Fruit fly (Drosophila melanogaster) whole organism, prepupa: ENCODE results near the gene simj.

Experiments
- CG10631 ChIP-seq: fragments of 200-800 bp; sonication (Bioruptor generic); optimal IDR thresholded peaks from 2 replicates; lab custom pipeline; 2016; ENCODE audit warnings: missing biosample characterization, missing genetic modification characterization
- CG10669 ChIP-seq: fragments of 200-800 bp; sonication (Bioruptor generic); optimal IDR thresholded peaks from 3 replicates; lab custom pipeline; 2018; ENCODE audit warnings: missing biosample characterization, mild to moderate bottlenecking, missing genetic modification characterization, moderate library complexity
- CG11294 ChIP-seq: fragments of 200-800 bp; sonication (Bioruptor generic); IDR thresholded peaks from 2 replicates; pipeline ENCODE4 v1.3.6; 2022; ENCODE audit warnings: missing biosample characterization, missing genetic modification characterization
- CG11762 ChIP-seq: fragments of 200-800 bp; sonication (Bioruptor generic); optimal IDR thresholded peaks from 3 replicates; lab custom pipeline; 2016; ENCODE audit warnings: missing biosample characterization, missing genetic modification characterization; ENCODE audit not compliant: insufficient read depth
- CG11902 ChIP-seq: fragments of 200-800 bp; sonication (Bioruptor generic); optimal IDR thresholded peaks from 3 replicates; lab custom pipeline; 2016; ENCODE audit warnings: missing biosample characterization, missing genetic modification characterization
- CG1621 ChIP-seq: fragments of 200-800 bp; sonication (Bioruptor generic); optimal IDR thresholded peaks from 3 replicates; lab custom pipeline; 2018; ENCODE audit warnings: missing biosample characterization, mild to moderate bottlenecking, missing genetic modification characterization
- CG3032 ChIP-seq: fragments of 200-800 bp; optimal IDR thresholded peaks from 2 replicates; lab custom pipeline; 2019; ENCODE audit warnings: missing biosample characterization, mild to moderate bottlenecking, missing genetic modification characterization, moderate library complexity
- CG31627 ChIP-seq: fragments of 200-800 bp; sonication (Bioruptor generic); optimal IDR thresholded peaks from 3 replicates; lab custom pipeline; 2016; ENCODE audit warnings: missing biosample characterization, missing genetic modification characterization
- CG32006 ChIP-seq: fragments of 200-800 bp; sonication (Bioruptor generic); optimal IDR thresholded peaks from 3 replicates; lab custom pipeline; 2017; ENCODE audit warnings: missing biosample characterization, mild to moderate bottlenecking, missing genetic modification characterization
- CG34406 ChIP-seq: fragments of 200-800 bp; sonication (Bioruptor generic); optimal IDR thresholded peaks from 3 replicates; lab custom pipeline; 2016; ENCODE audit warnings: missing biosample characterization, missing genetic modification characterization
- CG6163 ChIP-seq: fragments of 200-800 bp; sonication (Bioruptor generic); IDR thresholded peaks from 3 replicates; pipeline ENCODE4 v1.3.6; 2022; ENCODE audit warnings: missing biosample characterization, missing genetic modification characterization
- CG6276 ChIP-seq: fragments of 200-800 bp; sonication (Bioruptor generic); optimal IDR thresholded peaks from 2 replicates; lab custom pipeline; 2017; ENCODE audit warnings: missing biosample characterization, mild to moderate bottlenecking, missing genetic modification characterization
- CG6792 ChIP-seq: fragments of 200-800 bp; sonication (Bioruptor generic); optimal IDR thresholded peaks from 3 replicates; lab custom pipeline; 2016; ENCODE audit warnings: missing biosample characterization, missing genetic modification characterization
- CG6808 ChIP-seq: fragments of 200-800 bp; sonication (Bioruptor generic); optimal IDR thresholded peaks from 3 replicates; lab custom pipeline; 2017; ENCODE audit warnings: missing biosample characterization, missing genetic modification characterization, mild to moderate bottlenecking, moderate library complexity, missing genetic modification reagents
- CG6854 ChIP-seq: fragments of 200-800 bp; sonication (Bioruptor generic); optimal IDR thresholded peaks from 2 replicates; lab custom pipeline; 2017; ENCODE audit warnings: missing biosample characterization, mild to moderate bottlenecking, missing genetic modification characterization
- CG7368 ChIP-seq: fragments of 200-800 bp; sonication (Bioruptor generic); optimal IDR thresholded peaks from 3 replicates; lab custom pipeline; 2016; ENCODE audit warnings: missing biosample characterization, missing genetic modification characterization
- CG8119 ChIP-seq: fragments of 200-800 bp; sonication (Bioruptor generic); IDR thresholded peaks from 3 replicates; pipeline ENCODE4 v1.3.6; 2022; ENCODE audit warnings: missing biosample characterization, missing genetic modification characterization
- CG8319 ChIP-seq: fragments of 200-800 bp; sonication (Bioruptor generic); optimal IDR thresholded peaks from 3 replicates; lab custom pipeline; 2016; ENCODE audit warnings: missing biosample characterization, missing genetic modification characterization
- CG8632 ChIP-seq: fragments of 200-800 bp; sonication (Bioruptor generic); optimal IDR thresholded peaks from 3 replicates; lab custom pipeline; 2016; ENCODE audit warnings: missing biosample characterization, missing genetic modification characterization
- Eip75B ChIP-seq: fragments of 200-800 bp; sonication (Bioruptor generic); optimal IDR thresholded peaks from 3 replicates; lab custom pipeline; 2016; ENCODE audit warnings: missing biosample characterization, missing genetic modification characterization
- Eip78C ChIP-seq: fragments of 200-800 bp; sonication (Bioruptor generic); peaks from one replicate; lab custom pipeline; 2016; ENCODE audit warnings: missing biosample characterization, missing genetic modification characterization
- Eip93F ChIP-seq: fragments of 200-800 bp; sonication (Bioruptor generic); optimal IDR thresholded peaks from 2 replicates; lab custom pipeline; 2016; ENCODE audit warnings: missing biosample characterization, mild to moderate bottlenecking, missing genetic modification characterization
- Ets21C ChIP-seq: fragments of 200-800 bp; sonication (Bioruptor generic); optimal IDR thresholded peaks from 3 replicates; lab custom pipeline; 2016; ENCODE audit warnings: missing biosample characterization, missing genetic modification characterization
- Gug ChIP-seq: fragments of 200-800 bp; sonication (Bioruptor generic); IDR thresholded peaks from 2 replicates; pipeline ENCODE4 v1.3.6; 2022; ENCODE audit warnings: missing biosample characterization, missing genetic modification characterization
- Hr38 ChIP-seq: sonication (Bioruptor generic); optimal IDR thresholded peaks from 2 replicates; lab custom pipeline; 2016; ENCODE audit warnings: missing biosample characterization, missing genetic modification characterization
- Hr39 ChIP-seq: fragments of 200-800 bp; sonication (Bioruptor generic); optimal IDR thresholded peaks from 2 replicates; lab custom pipeline; 2016; ENCODE audit warnings: missing biosample characterization, missing genetic modification characterization
- Hr4 ChIP-seq: fragments of 200-800 bp; sonication (Bioruptor generic); optimal IDR thresholded peaks from 3 replicates; lab custom pipeline; 2016; ENCODE audit warnings: missing biosample characterization, missing genetic modification characterization
- OdsH ChIP-seq: fragments of 200-800 bp; sonication (Bioruptor generic); optimal IDR thresholded peaks from 3 replicates; lab custom pipeline; 2016; ENCODE audit warnings: missing biosample characterization, missing genetic modification characterization
- Smox ChIP-seq: fragments of 200-800 bp; sonication (Bioruptor generic); optimal IDR thresholded peaks from 3 replicates; lab custom pipeline; 2016; ENCODE audit warnings: missing biosample characterization, missing genetic modification characterization
- Sox102F ChIP-seq: fragments of 200-800 bp; sonication (Bioruptor generic); optimal IDR thresholded peaks from 2 replicates; lab custom pipeline; 2016; ENCODE audit warnings: missing biosample characterization, mild to moderate bottlenecking, missing genetic modification characterization
- Sox14 ChIP-seq: fragments of 200-800 bp; sonication (Bioruptor generic); optimal IDR thresholded peaks from 3 replicates; lab custom pipeline; 2016; ENCODE audit warnings: missing biosample characterization, missing genetic modification characterization
- Sox15 ChIP-seq: fragments of 200-800 bp; sonication (Bioruptor generic); optimal IDR thresholded peaks from 3 replicates; lab custom pipeline; 2016; ENCODE audit warnings: missing biosample characterization, missing genetic modification characterization
- achi ChIP-seq: fragments of 200-800 bp; sonication (Bioruptor generic); optimal IDR thresholded peaks from 3 replicates; lab custom pipeline; 2016; ENCODE audit warnings: missing biosample characterization, missing genetic modification characterization
- cyc ChIP-seq: fragments of 200-800 bp; sonication (Bioruptor generic); optimal IDR thresholded peaks from 3 replicates; lab custom pipeline; 2016; ENCODE audit warnings: missing biosample characterization, missing genetic modification characterization
- dac ChIP-seq: fragments of 200-800 bp; sonication (Bioruptor generic); optimal IDR thresholded peaks from 2 replicates; lab custom pipeline; 2017; ENCODE audit warnings: missing biosample characterization, mild to moderate bottlenecking, missing genetic modification characterization
- dsx ChIP-seq: fragments of 200-800 bp; optimal IDR thresholded peaks from 3 replicates; lab custom pipeline; 2019; ENCODE audit warnings: missing biosample characterization, mild to moderate bottlenecking, missing genetic modification characterization, moderate library complexity; ENCODE audit not compliant: poor library complexity, severe bottlenecking
- eg ChIP-seq: fragments of 200-800 bp; sonication (Bioruptor generic); IDR thresholded peaks from 3 replicates; pipeline ENCODE4 v1.3.6; 2022; ENCODE audit warnings: missing biosample characterization, missing genetic modification characterization
- esn ChIP-seq: fragments of 200-800 bp; sonication (Bioruptor generic); optimal IDR thresholded peaks from 2 replicates; lab custom pipeline; 2016; ENCODE audit warnings: missing biosample characterization, mild to moderate bottlenecking, missing genetic modification characterization, moderate library complexity
- fd85E ChIP-seq: fragments of 200-800 bp; sonication (Bioruptor generic); optimal IDR thresholded peaks from 3 replicates; lab custom pipeline; 2016; ENCODE audit warnings: missing biosample characterization, missing genetic modification characterization
- fkh ChIP-seq: fragments of 200-800 bp; sonication (Bioruptor generic); optimal IDR thresholded peaks from 3 replicates; lab custom pipeline; 2017; ENCODE audit warnings: missing biosample characterization, mild to moderate bottlenecking, missing genetic modification characterization, moderate library complexity
- lz ChIP-seq: fragments of 200-800 bp; sonication (Bioruptor generic); optimal IDR thresholded peaks from 3 replicates; lab custom pipeline; 2016; ENCODE audit warnings: missing biosample characterization, missing genetic modification characterization
- net ChIP-seq: fragments of 200-800 bp; sonication (Bioruptor generic); optimal IDR thresholded peaks from 3 replicates; lab custom pipeline; 2016; ENCODE audit warnings: missing biosample characterization, missing genetic modification characterization
- pdm3 ChIP-seq: fragments of 200-800 bp; sonication (Bioruptor generic); optimal IDR thresholded peaks from 3 replicates; lab custom pipeline; 2016; ENCODE audit warnings: missing biosample characterization, missing genetic modification characterization
- salr ChIP-seq, 2 experiments: fragments of 200-800 bp; sonication (Bioruptor generic); optimal IDR thresholded peaks; 3 replicates each; lab custom pipeline; 2016 to 2018; ENCODE audit warnings: missing biosample characterization in 2 of 2, missing genetic modification characterization in 2 of 2, mild to moderate bottlenecking in 1 of 2
- spab ChIP-seq: fragments of 200-800 bp; sonication (Bioruptor generic); optimal IDR thresholded peaks from 2 replicates; lab custom pipeline; 2017; ENCODE audit warnings: missing biosample characterization, mild to moderate bottlenecking, missing genetic modification characterization, missing genetic modification reagents
- ss ChIP-seq, 2 experiments: fragments of 200-800 bp; sonication (Bioruptor generic); optimal IDR thresholded peaks; 2 replicates in 1 of 2; 3 replicates in 1 of 2; lab custom pipeline; 2017 to 2018; ENCODE audit warnings: mild to moderate bottlenecking in 2 of 2, missing biosample characterization in 2 of 2, missing genetic modification characterization in 2 of 2, moderate library complexity in 1 of 2
- vri ChIP-seq: fragments of 200-800 bp; sonication (Bioruptor generic); optimal IDR thresholded peaks from 3 replicates; lab custom pipeline; 2016; ENCODE audit warnings: missing biosample characterization, mild to moderate bottlenecking, missing genetic modification characterization

simj gene

DNA sequence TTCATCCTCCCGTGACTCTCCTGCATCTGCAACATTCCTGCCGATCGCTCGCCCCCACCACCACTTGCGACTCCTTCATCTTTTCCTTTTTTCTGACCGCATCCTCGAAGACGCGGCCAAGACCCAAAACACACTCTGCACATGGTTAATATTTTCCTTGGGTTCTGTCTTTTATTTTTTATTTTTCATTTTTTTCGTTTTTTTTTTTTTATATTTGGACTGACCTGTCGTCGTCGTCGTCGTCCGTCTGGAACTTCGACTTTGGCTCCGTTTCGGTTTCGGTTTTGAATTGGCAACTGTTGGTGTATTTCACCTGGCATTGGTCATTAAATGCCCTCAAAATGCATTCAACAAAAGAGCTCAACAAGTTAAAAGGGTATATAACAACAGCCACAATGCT is 47.5 kb downstream of the simj start (continued):
- TF ChIP-seq CG32006 (GFP tag; lab: Kevin White, UChicago) (no peak), CG8119 (GFP tag; lab: Robert Waterston, UW) (no peak), Eip93F (GFP tag; lab: Kevin White, UChicago) (no peak), eg (GFP tag; lab: Robert Waterston, UW) (no peak), CG6792 (GFP tag; lab: Kevin White, UChicago) (no peak), Sox15 (GFP tag; lab: Kevin White, UChicago) (no peak), Hr4 (no peak), CG6163 (GFP tag; lab: Robert Waterston, UW) (0 out of 3 replicates have a peak, but pooled peaks have one; percentile 38), CG10631 (GFP tag; lab: Kevin White, UChicago) (no peak), fd85E (no peak), CG6276 (GFP tag; lab: Kevin White, UChicago) (no peak), fkh (GFP tag; lab: Kevin White, UChicago) (no peak), CG8319 (no peak)

DNA sequence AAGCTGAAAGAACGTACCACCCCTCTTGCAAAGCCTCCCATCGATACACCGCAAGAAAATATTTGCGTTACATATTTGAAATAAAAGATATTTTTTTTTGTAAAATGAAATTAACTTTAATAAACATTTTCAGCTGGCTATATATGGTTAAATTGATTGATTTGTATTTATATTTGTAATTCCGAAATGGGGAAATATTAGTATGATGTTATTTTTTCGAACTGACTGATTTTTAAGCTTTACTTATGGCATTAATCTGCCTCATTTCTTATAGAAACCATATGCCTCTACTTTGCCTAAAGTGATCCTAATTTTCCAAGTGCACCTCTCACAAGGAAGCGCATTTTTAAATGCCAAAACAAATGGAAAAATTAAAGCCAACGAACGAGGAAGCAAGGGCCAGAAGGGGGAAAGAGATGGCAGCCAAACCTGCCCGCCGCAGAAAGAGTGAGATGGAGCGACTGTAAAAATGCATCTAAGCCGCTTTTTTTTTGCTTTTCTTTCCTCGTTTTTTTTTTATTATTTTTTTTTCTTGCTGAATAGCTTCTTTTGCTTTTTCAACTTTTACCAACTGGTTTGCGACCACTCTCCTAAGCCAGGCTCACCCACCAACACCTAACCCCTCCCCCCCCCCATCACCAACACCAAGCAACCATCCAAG is 49.0 kb downstream of the simj start:
- TF ChIP-seq cyc (GFP tag; lab: Kevin White, UChicago) (peak; percentile 76), eg (GFP tag; lab: Robert Waterston, UW) (peak; percentile 94), esn (peak; percentile 91), Ets21C (peak; percentile 66), Hr38 (no peak), CG34406 (GFP tag; lab: Kevin White, UChicago) (peak; percentile 69), OdsH (peak; percentile 81), CG11762 (GFP tag; lab: Kevin White, UChicago) (no peak), vri (GFP tag; lab: Kevin White, UChicago) (peak; percentile 76), pdm3 (GFP tag; lab: Kevin White, UChicago) (peak; percentile 79), fd85E (no peak), CG6854 (no peak), CG10631 (GFP tag; lab: Kevin White, UChicago) (peak; percentile 82), CG11902 (GFP tag; lab: Kevin White, UChicago) (peak; percentile 31), CG8632 (GFP tag; lab: Kevin White, UChicago) (peak; percentile 78), Sox14 (peak; percentile 87), lz (GFP tag; lab: Kevin White, UChicago) (peak; percentile 83), dsx (GFP tag; lab: Kevin White, UChicago) (peak; percentile 13), CG32006 (GFP tag; lab: Kevin White, UChicago) (peak; percentile 93), ss (GFP tag; optimal IDR thresholded peaks at IDR 0.05; lab: Kevin White, UChicago) (peak; percentile 18 to 21), Eip75B (GFP tag; lab: Kevin White, UChicago) (peak; percentile 73), Sox102F (GFP tag; lab: Kevin White, UChicago) (peak; percentile 82), dac (GFP tag; lab: Kevin White, UChicago) (peak; percentile 30), CG8119 (GFP tag; lab: Robert Waterston, UW) (peak; percentile 93), CG10669 (GFP tag; lab: Kevin White, UChicago) (peak; percentile 26), CG6808 (GFP tag; lab: Kevin White, UChicago) (peak; percentile 46), fkh (GFP tag; lab: Kevin White, UChicago) (no peak), spab (GFP tag; lab: Kevin White, UChicago) (peak; percentile 31), Eip78C (GFP tag; lab: Kevin White, UChicago) (peak; percentile 95), CG11294 (GFP tag; lab: Robert Waterston, UW) (peak; percentile 23; the same call in 1 of the 2 replicates), CG31627 (GFP tag; lab: Kevin White, UChicago) (peak; percentile 81), CG6792 (GFP tag; lab: Kevin White, UChicago) (peak; percentile 65), Hr39 (GFP tag; lab: Kevin White, UChicago) (peak; percentile 78), CG7368 (GFP tag; lab: Kevin White, UChicago) (peak; percentile 7), net (GFP tag; lab: Kevin White, UChicago) (peak; percentile 66), achi (GFP tag; lab: Kevin White, UChicago) (peak; percentile 84), salr (GFP tag; optimal IDR thresholded peaks at IDR 0.05; lab: Kevin White, UChicago) (peak in 1 of 2 experiments; percentile 90), CG1621 (tag; lab: Kevin White, UChicago) (peak; percentile 12), Gug (peak; percentile 59), CG8319 (no peak), CG6276 (GFP tag; lab: Kevin White, UChicago) (peak; percentile 88), Smox (peak; percentile 87), CG3032 (tag; lab: Kevin White, UChicago) (peak; percentile 38), CG6163 (GFP tag; lab: Robert Waterston, UW) (peak; percentile 81)
